Fruit fly (Drosophila melanogaster) whole organism, embryonic: ENCODE results near the gene CG7530.
A peak's percentile ranks its signal among the peaks of the same experiment; 100 is the strongest.

ENCODE experiments used
- ATbp ChIP-seq: fragments of 200-800 bp; sonication (Bioruptor generic); optimal IDR thresholded peaks from 2 replicates; lab custom pipeline; 2017; ENCODE audit warnings: missing biosample characterization, mild to moderate bottlenecking, missing genetic modification characterization, missing genetic modification reagents
- Antp ChIP-seq: fragments of 200-800 bp; sonication (Bioruptor generic); optimal IDR thresholded peaks from 3 replicates; lab custom pipeline; 2016; ENCODE audit warnings: missing biosample characterization, missing genetic modification characterization
- Bdp1 ChIP-seq: fragments of 200-800 bp; sonication (Bioruptor generic); optimal IDR thresholded peaks from 3 replicates; lab custom pipeline; 2016; ENCODE audit warnings: missing biosample characterization, missing genetic modification characterization
- Bgb ChIP-seq: fragments of 200-800 bp; sonication (Bioruptor generic); IDR thresholded peaks from 2 replicates; pipeline ENCODE4 v1.3.6; 2022; ENCODE audit warnings: missing biosample characterization, missing genetic modification characterization; ENCODE audit not compliant: partially characterized antibody
- CG10565 ChIP-seq: fragments of 200-800 bp; sonication (Bioruptor generic); optimal IDR thresholded peaks from 3 replicates; lab custom pipeline; 2016; ENCODE audit warnings: missing biosample characterization, mild to moderate bottlenecking, missing genetic modification characterization
- CG14441 ChIP-seq: fragments of 200-800 bp; sonication (Bioruptor generic); IDR thresholded peaks from 2 replicates; pipeline ENCODE4 v1.3.6; 2022; ENCODE audit warnings: missing biosample characterization, missing genetic modification characterization
- CG17829 ChIP-seq: fragments of 200-800 bp; optimal IDR thresholded peaks from 2 replicates; lab custom pipeline; 2019; ENCODE audit warnings: missing biosample characterization, mild to moderate bottlenecking, missing genetic modification characterization, moderate library complexity
- CG17912 ChIP-seq: fragments of 200-800 bp; sonication (Bioruptor generic); optimal IDR thresholded peaks from 2 replicates; lab custom pipeline; 2018; ENCODE audit warnings: missing biosample characterization, mild to moderate bottlenecking, missing genetic modification characterization
- CG2129 ChIP-seq: fragments of 200-800 bp; sonication (Bioruptor generic); IDR thresholded peaks from 2 replicates; pipeline ENCODE4 v1.3.6; 2022; ENCODE audit warnings: missing biosample characterization, missing genetic modification characterization; ENCODE audit not compliant: partially characterized antibody
- CG2712 ChIP-seq: fragments of 200-800 bp; optimal IDR thresholded peaks from 3 replicates; lab custom pipeline; 2019; ENCODE audit warnings: missing biosample characterization, mild to moderate bottlenecking, missing genetic modification characterization, moderate library complexity
- CG2875 ChIP-seq: fragments of 200-800 bp; sonication (Bioruptor generic); optimal IDR thresholded peaks from 2 replicates; lab custom pipeline; 2017; ENCODE audit warnings: missing biosample characterization, mild to moderate bottlenecking, missing genetic modification characterization, missing genetic modification reagents
- CG31224 ChIP-seq: fragments of 200-800 bp; sonication (Bioruptor generic); IDR thresholded peaks from 2 replicates; pipeline ENCODE4 v1.3.6; 2022; ENCODE audit warnings: missing biosample characterization, missing genetic modification characterization
- CG31365 ChIP-seq: fragments of 200-800 bp; sonication (Bioruptor generic); optimal IDR thresholded peaks from 2 replicates; lab custom pipeline; 2018; ENCODE audit warnings: missing biosample characterization, mild to moderate bottlenecking, missing genetic modification characterization
- CG3847 ChIP-seq: fragments of 200-800 bp; sonication (Bioruptor generic); IDR thresholded peaks from 2 replicates; pipeline ENCODE4 v1.3.6; 2022; ENCODE audit warnings: missing biosample characterization, missing genetic modification characterization
- CG43689 ChIP-seq: fragments of 200-800 bp; sonication (Bioruptor generic); IDR thresholded peaks from 2 replicates; pipeline ENCODE4 v1.3.6; 2022; ENCODE audit warnings: missing biosample characterization, missing genetic modification characterization
- CG4820 ChIP-seq: fragments of 200-800 bp; sonication (Bioruptor generic); optimal IDR thresholded peaks from 3 replicates; lab custom pipeline; 2016; ENCODE audit warnings: missing biosample characterization, missing genetic modification characterization
- CG7556 ChIP-seq: fragments of 200-800 bp; sonication (Bioruptor generic); optimal IDR thresholded peaks from 2 replicates; lab custom pipeline; 2017; ENCODE audit warnings: missing biosample characterization, mild to moderate bottlenecking, missing genetic modification characterization
- CG8765 ChIP-seq: fragments of 200-800 bp; sonication (Bioruptor generic); IDR thresholded peaks from 2 replicates; pipeline ENCODE4 v1.3.6; 2022; ENCODE audit warnings: missing biosample characterization, missing genetic modification characterization
- CG9437 ChIP-seq: fragments of 200-800 bp; sonication (Bioruptor generic); optimal IDR thresholded peaks from 2 replicates; lab custom pipeline; 2018; ENCODE audit warnings: missing biosample characterization, mild to moderate bottlenecking, missing genetic modification characterization
- CG9727 ChIP-seq: fragments of 200-800 bp; sonication (Bioruptor generic); optimal IDR thresholded peaks from 3 replicates; lab custom pipeline; 2017; ENCODE audit warnings: missing biosample characterization, mild to moderate bottlenecking, missing genetic modification characterization
- CHES-1-like ChIP-seq: fragments of 200-800 bp; sonication (Bioruptor generic); optimal IDR thresholded peaks from 2 replicates; lab custom pipeline; 2016; ENCODE audit warnings: missing biosample characterization, missing genetic modification characterization
- CTCF ChIP-seq: fragments of 200-800 bp; sonication (Bioruptor generic); optimal IDR thresholded peaks from 2 replicates; lab custom pipeline; 2017; ENCODE audit warnings: missing biosample characterization, mild to moderate bottlenecking, missing genetic modification characterization, moderate library complexity
- HHEX ChIP-seq: fragments of 200-800 bp; sonication (Bioruptor generic); optimal IDR thresholded peaks from 3 replicates; lab custom pipeline; 2017; ENCODE audit warnings: missing biosample characterization, mild to moderate bottlenecking, missing genetic modification characterization, missing genetic modification reagents
- HmgD ChIP-seq: fragments of 200-800 bp; sonication (Bioruptor generic); optimal IDR thresholded peaks from 3 replicates; lab custom pipeline; 2016; ENCODE audit warnings: missing biosample characterization, missing genetic modification characterization
- HmgZ ChIP-seq: fragments of 200-800 bp; sonication (Bioruptor generic); optimal IDR thresholded peaks from 2 replicates; lab custom pipeline; 2018; ENCODE audit warnings: missing biosample characterization, mild to moderate bottlenecking, missing genetic modification characterization
- Hr51 ChIP-seq, 2 experiments: fragments of 200-800 bp; sonication (Bioruptor generic); optimal IDR thresholded peaks; 2 replicates in 1 of 2; 3 replicates in 1 of 2; lab custom pipeline; 2016 to 2018; ENCODE audit warnings: missing biosample characterization in 2 of 2, missing genetic modification characterization in 2 of 2, mild to moderate bottlenecking in 1 of 2, moderate library complexity in 1 of 2
- Lim3 ChIP-seq: fragments of 200-800 bp; sonication (Bioruptor generic); IDR thresholded peaks from 2 replicates; pipeline ENCODE4 v1.3.6; 2022; ENCODE audit warnings: missing biosample characterization, missing genetic modification characterization
- MESR4 ChIP-seq: fragments of 200-800 bp; sonication (Bioruptor generic); optimal IDR thresholded peaks from 2 replicates; lab custom pipeline; 2018; ENCODE audit warnings: missing biosample characterization, mild to moderate bottlenecking, missing genetic modification characterization, moderate library complexity
- Nf-YB ChIP-seq: fragments of 200-800 bp; sonication (Bioruptor generic); optimal IDR thresholded peaks from 3 replicates; lab custom pipeline; 2019; ENCODE audit warnings: missing biosample characterization, mild to moderate bottlenecking, missing genetic modification characterization, moderate library complexity
- Xrp1 ChIP-seq: fragments of 200-800 bp; sonication (Bioruptor generic); IDR thresholded peaks from 2 replicates; pipeline ENCODE4 v1.3.6; 2022; ENCODE audit warnings: missing biosample characterization, missing genetic modification characterization
- ash1 ChIP-seq: fragments of 200-800 bp; sonication (Bioruptor generic); optimal IDR thresholded peaks from 2 replicates; lab custom pipeline; 2018; ENCODE audit warnings: missing biosample characterization, mild to moderate bottlenecking, missing genetic modification characterization
- az2 ChIP-seq: fragments of 200-800 bp; sonication (Bioruptor generic); optimal IDR thresholded peaks from 3 replicates; lab custom pipeline; 2016; ENCODE audit warnings: missing biosample characterization, missing genetic modification characterization
- bcd ChIP-seq: fragments of 200-800 bp; sonication (Bioruptor generic); optimal IDR thresholded peaks from 2 replicates; lab custom pipeline; 2017; ENCODE audit warnings: missing biosample characterization, mild to moderate bottlenecking, missing genetic modification characterization
- cad ChIP-seq: fragments of >200 bp; optimal IDR thresholded peaks from 2 replicates; lab custom pipeline; 2017; ENCODE audit warnings: missing biosample characterization, missing genetic modification characterization
- chif ChIP-seq, 2 experiments: fragments of 200-800 bp; sonication (Bioruptor generic); optimal IDR thresholded peaks; 3 replicates each; lab custom pipeline; 2016; ENCODE audit warnings: missing biosample characterization in 2 of 2, missing genetic modification characterization in 2 of 2
- fd102C ChIP-seq: fragments of 200-800 bp; sonication (Bioruptor generic); optimal IDR thresholded peaks from 2 replicates; lab custom pipeline; 2018; ENCODE audit warnings: missing biosample characterization, mild to moderate bottlenecking, missing genetic modification characterization, moderate library complexity
- gro ChIP-seq: fragments of 200-800 bp; sonication (Bioruptor generic); optimal IDR thresholded peaks from 2 replicates; lab custom pipeline; 2016; ENCODE audit warnings: missing biosample characterization, missing genetic modification characterization
- gsb-n ChIP-seq: fragments of 200-800 bp; sonication (Bioruptor generic); optimal IDR thresholded peaks from 3 replicates; lab custom pipeline; 2018; ENCODE audit warnings: missing biosample characterization, mild to moderate bottlenecking, missing genetic modification characterization
- lab ChIP-seq: fragments of 200-800 bp; sonication (Bioruptor generic); optimal IDR thresholded peaks from 3 replicates; lab custom pipeline; 2017; ENCODE audit warnings: missing biosample characterization, missing genetic modification characterization, mild to moderate bottlenecking, moderate library complexity, missing genetic modification reagents
- nerfin-1 ChIP-seq: fragments of 200-800 bp; sonication (Bioruptor generic); optimal IDR thresholded peaks from 3 replicates; lab custom pipeline; 2019; ENCODE audit warnings: missing biosample characterization, mild to moderate bottlenecking, missing genetic modification characterization, moderate library complexity
- odd ChIP-seq: fragments of 200-800 bp; sonication (Bioruptor generic); optimal IDR thresholded peaks from 2 replicates; lab custom pipeline; 2017; ENCODE audit warnings: missing biosample characterization, mild to moderate bottlenecking, missing genetic modification characterization
- pb ChIP-seq: fragments of 200-800 bp; sonication (Bioruptor generic); optimal IDR thresholded peaks from 3 replicates; lab custom pipeline; 2016; ENCODE audit warnings: missing biosample characterization, missing genetic modification characterization
- pzg ChIP-seq: fragments of 200-800 bp; sonication (Bioruptor generic); optimal IDR thresholded peaks from 3 replicates; lab custom pipeline; 2018; ENCODE audit warnings: missing biosample characterization, mild to moderate bottlenecking, missing genetic modification characterization, moderate library complexity
- sd ChIP-seq: fragments of 200-800 bp; sonication (Bioruptor generic); optimal IDR thresholded peaks from 3 replicates; lab custom pipeline; 2018; ENCODE audit warnings: missing biosample characterization, mild to moderate bottlenecking, missing genetic modification characterization, moderate library complexity
- stc ChIP-seq: fragments of 200-800 bp; sonication (Bioruptor generic); IDR thresholded peaks from 2 replicates; pipeline ENCODE4 v1.3.6; 2022; ENCODE audit warnings: missing biosample characterization, missing genetic modification characterization
- tin ChIP-seq: fragments of 200-800 bp; sonication (Bioruptor generic); optimal IDR thresholded peaks from 3 replicates; lab custom pipeline; 2016; ENCODE audit warnings: missing biosample characterization, missing genetic modification characterization
- trh ChIP-seq: fragments of 200-800 bp; sonication (Bioruptor generic); optimal IDR thresholded peaks from 2 replicates; lab custom pipeline; 2016; ENCODE audit warnings: missing biosample characterization, missing genetic modification characterization
- tup ChIP-seq: fragments of 200-800 bp; sonication (Bioruptor generic); optimal IDR thresholded peaks from 2 replicates; lab custom pipeline; 2016; ENCODE audit warnings: missing biosample characterization, mild to moderate bottlenecking, missing genetic modification characterization, moderate library complexity
- wdn ChIP-seq: fragments of 200-800 bp; sonication (Bioruptor generic); IDR thresholded peaks from 2 replicates; pipeline ENCODE4 v1.3.6; 2022; ENCODE audit warnings: missing biosample characterization, missing genetic modification characterization

The CG7530 gene

dm6 chr3R:14749077-14749798 lies 17.9 kb upstream of the CG7530 start (continued):
- TF ChIP-seq CG8765 (GFP tag; lab: Robert Waterston, UW) = no peak
- TF ChIP-seq Bdp1 = peak; percentile 39
- no peak for TF ChIP-seq az2
- TF ChIP-seq ash1 (GFP tag; lab: Kevin White, UChicago) = peak; percentile 67
- TF ChIP-seq CG7556 (GFP tag; lab: Kevin White, UChicago) = peak; percentile 75
- no peak for TF ChIP-seq pzg
- TF ChIP-seq CG43689 (GFP tag; lab: Robert Waterston, UW) = no peak
- TF ChIP-seq HHEX (GFP tag; lab: Kevin White, UChicago) = peak; percentile 86
- TF ChIP-seq CHES-1-like = peak; percentile 61
- TF ChIP-seq fd102C (GFP tag; lab: Kevin White, UChicago) = peak; percentile 89
- TF ChIP-seq CG2875 = peak; percentile 78
- peak; percentile 91 for TF ChIP-seq lab (GFP tag; lab: Kevin White, UChicago)
- TF ChIP-seq nerfin-1 (tag; lab: Kevin White, UChicago) = peak; percentile 76
- TF ChIP-seq Antp (GFP tag; lab: Kevin White, UChicago) = no peak
- TF ChIP-seq cad (GFP tag; lab: Kevin White, UChicago) = no peak
- TF ChIP-seq wdn (GFP tag; lab: Robert Waterston, UW) = no peak
- TF ChIP-seq HmgD (GFP tag; lab: Kevin White, UChicago) = peak; percentile 65
- peak; percentile 71 for TF ChIP-seq Bgb (GFP tag; lab: Robert Waterston, UW)
- peak; percentile 63 for TF ChIP-seq Nf-YB (GFP tag; lab: Kevin White, UChicago)
- TF ChIP-seq CTCF (GFP tag; lab: Kevin White, UChicago) = peak; percentile 8
- peak; percentile 11 for TF ChIP-seq tup
- TF ChIP-seq sd (tag; lab: Kevin White, UChicago) = peak; percentile 66
- TF ChIP-seq CG17829 = peak; percentile 63
- peak; percentile 83 for TF ChIP-seq odd (GFP tag; lab: Kevin White, UChicago)
- TF ChIP-seq trh = no peak
- peak in 1 of 2 experiments; percentile 32 for TF ChIP-seq chif (GFP tag; optimal IDR thresholded peaks at IDR 0.05; lab: Kevin White, UChicago)
- peak; percentile 83 for TF ChIP-seq gro (GFP tag; lab: Kevin White, UChicago)
- TF ChIP-seq MESR4 (GFP tag; lab: Kevin White, UChicago) = peak; percentile 37
- peak; percentile 69; the same call in 1 of the 2 replicates for TF ChIP-seq stc
- no peak for TF ChIP-seq CG10565 (GFP tag; lab: Kevin White, UChicago)
- peak; percentile 87 for TF ChIP-seq HmgZ (tag; lab: Kevin White, UChicago)
- TF ChIP-seq bcd = peak; percentile 54
- peak; percentile 78 for TF ChIP-seq CG9727 (GFP tag; lab: Kevin White, UChicago)
- peak; percentile 16 for TF ChIP-seq pb (GFP tag; lab: Kevin White, UChicago)
- peak; percentile 69 for TF ChIP-seq CG2712 (tag; lab: Kevin White, UChicago)
- peak; percentile 15 for TF ChIP-seq CG9437
- no peak for TF ChIP-seq CG14441 (GFP tag; lab: Robert Waterston, UW)
- peak; percentile 75 for TF ChIP-seq gsb-n (tag; lab: Kevin White, UChicago)
- TF ChIP-seq CG17912 (GFP tag; lab: Kevin White, UChicago) = peak; percentile 77
- no peak for TF ChIP-seq CG2129 (GFP tag; lab: Robert Waterston, UW)
- peak in 1 of 2 experiments; percentile 32 for TF ChIP-seq Hr51 (GFP tag; optimal IDR thresholded peaks at IDR 0.05; lab: Kevin White, UChicago)
- TF ChIP-seq CG31224 = 0 out of 2 replicates have a peak, but pooled peaks have one; percentile 15
- TF ChIP-seq CG3847 = no peak
- peak; percentile 91 for TF ChIP-seq ATbp (GFP tag; lab: Kevin White, UChicago)
- peak; percentile 72 for TF ChIP-seq Xrp1 (GFP tag; lab: Robert Waterston, UW)
- TF ChIP-seq Lim3 = no peak
- no peak for TF ChIP-seq CG4820
- peak; percentile 74 for TF ChIP-seq CG31365
- peak; percentile 15 for TF ChIP-seq tin (GFP tag; lab: Kevin White, UChicago)
